Fruit fly (Drosophila melanogaster) whole organism, embryonic: Measurements from ENCODE around the gene CG10194.
A peak's percentile ranks its signal among the peaks of the same experiment; 100 is the strongest.

ENCODE experiments used
- Bdp1 ChIP-seq: fragments of 200-800 bp; sonication (Bioruptor generic); optimal IDR thresholded peaks from 3 replicates; lab custom pipeline; 2016; ENCODE audit warnings: missing biosample characterization, missing genetic modification characterization
- CG11696 ChIP-seq: fragments of 200-800 bp; sonication (Bioruptor generic); IDR thresholded peaks from 2 replicates; pipeline ENCODE4 v1.3.6; 2022; ENCODE audit warnings: missing biosample characterization, missing genetic modification characterization
- CG12071 ChIP-seq: fragments of 200-800 bp; sonication (Bioruptor generic); optimal IDR thresholded peaks from 3 replicates; lab custom pipeline; 2018; ENCODE audit warnings: missing biosample characterization, mild to moderate bottlenecking, missing genetic modification characterization
- CG1233 ChIP-seq: fragments of 200-800 bp; sonication (Bioruptor generic); optimal IDR thresholded peaks from 4 replicates; lab custom pipeline; 2018; ENCODE audit warnings: missing biosample characterization, mild to moderate bottlenecking, missing genetic modification characterization
- CG12659 ChIP-seq: fragments of 200-800 bp; sonication (Bioruptor generic); optimal IDR thresholded peaks from 3 replicates; lab custom pipeline; 2017; ENCODE audit warnings: mild to moderate bottlenecking, missing biosample characterization, missing genetic modification reagents, missing genetic modification characterization
- CG12942 ChIP-seq: fragments of 200-800 bp; sonication (Bioruptor generic); optimal IDR thresholded peaks from 3 replicates; lab custom pipeline; 2016; ENCODE audit warnings: missing biosample characterization, missing genetic modification characterization
- CG14710 ChIP-seq: fragments of 200-800 bp; sonication (Bioruptor generic); optimal IDR thresholded peaks from 3 replicates; lab custom pipeline; 2019; ENCODE audit warnings: missing biosample characterization, mild to moderate bottlenecking, missing genetic modification characterization, moderate library complexity
- CG16815 ChIP-seq: fragments of 200-800 bp; sonication (Bioruptor generic); optimal IDR thresholded peaks from 3 replicates; lab custom pipeline; 2017; ENCODE audit warnings: missing biosample characterization, mild to moderate bottlenecking, missing genetic modification characterization
- CG16863 ChIP-seq: fragments of 200-800 bp; sonication (Bioruptor generic); optimal IDR thresholded peaks from 3 replicates; lab custom pipeline; 2016; ENCODE audit warnings: missing biosample characterization, missing genetic modification characterization
- CG17328 ChIP-seq: fragments of 200-800 bp; sonication (Bioruptor generic); IDR thresholded peaks from 2 replicates; pipeline ENCODE4 v1.3.6; 2022; ENCODE audit warnings: missing biosample characterization, missing genetic modification characterization
- CG18262 ChIP-seq: fragments of 200-800 bp; optimal IDR thresholded peaks from 3 replicates; lab custom pipeline; 2019; ENCODE audit warnings: missing biosample characterization, mild to moderate bottlenecking, missing genetic modification characterization, moderate library complexity
- CG18599 ChIP-seq: fragments of 200-800 bp; sonication (Bioruptor generic); optimal IDR thresholded peaks from 3 replicates; lab custom pipeline; 2017; ENCODE audit warnings: missing biosample characterization, missing genetic modification characterization, mild to moderate bottlenecking, moderate library complexity, missing genetic modification reagents
- CG18764 ChIP-seq: fragments of 200-800 bp; sonication (Bioruptor generic); optimal IDR thresholded peaks from 3 replicates; lab custom pipeline; 2016; ENCODE audit warnings: missing biosample characterization, missing genetic modification characterization
- CG2678 ChIP-seq: fragments of 200-800 bp; sonication (Bioruptor generic); optimal IDR thresholded peaks from 3 replicates; lab custom pipeline; 2019; ENCODE audit warnings: missing biosample characterization, mild to moderate bottlenecking, missing genetic modification characterization, moderate library complexity
- CG32772 ChIP-seq: fragments of 200-800 bp; sonication (Bioruptor generic); IDR thresholded peaks from 2 replicates; pipeline ENCODE4 v1.3.6; 2022; ENCODE audit warnings: missing biosample characterization, missing genetic modification characterization
- CG3838 ChIP-seq: fragments of 200-800 bp; sonication (Bioruptor generic); optimal IDR thresholded peaks from 3 replicates; lab custom pipeline; 2016; ENCODE audit warnings: missing biosample characterization, missing genetic modification characterization
- CG4707 ChIP-seq: fragments of 200-800 bp; sonication (Bioruptor generic); optimal IDR thresholded peaks from 2 replicates; lab custom pipeline; 2018; ENCODE audit warnings: missing biosample characterization, mild to moderate bottlenecking, missing genetic modification characterization, moderate library complexity
- CG5245 ChIP-seq: fragments of 200-800 bp; sonication (Bioruptor generic); optimal IDR thresholded peaks from 3 replicates; lab custom pipeline; 2016; ENCODE audit warnings: missing biosample characterization, missing genetic modification characterization
- CG6654 ChIP-seq: fragments of 200-800 bp; sonication (Bioruptor generic); optimal IDR thresholded peaks from 2 replicates; lab custom pipeline; 2017; ENCODE audit warnings: missing biosample characterization, mild to moderate bottlenecking, missing genetic modification characterization
- CG6813 ChIP-seq: fragments of 200-800 bp; sonication (Bioruptor generic); optimal IDR thresholded peaks from 2 replicates; lab custom pipeline; 2017; ENCODE audit warnings: missing biosample characterization, missing genetic modification characterization, mild to moderate bottlenecking, moderate library complexity, missing genetic modification reagents
- CG7839 ChIP-seq: fragments of 200-800 bp; sonication (Bioruptor generic); optimal IDR thresholded peaks from 3 replicates; lab custom pipeline; 2018; ENCODE audit warnings: missing biosample characterization, mild to moderate bottlenecking, missing genetic modification characterization, moderate library complexity
- CG8388 ChIP-seq: fragments of 200-800 bp; sonication (Bioruptor generic); optimal IDR thresholded peaks from 2 replicates; lab custom pipeline; 2019; ENCODE audit warnings: missing biosample characterization, mild to moderate bottlenecking, missing genetic modification characterization, moderate library complexity
- CG9817 ChIP-seq: fragments of 200-800 bp; sonication (Bioruptor generic); optimal IDR thresholded peaks from 2 replicates; lab custom pipeline; 2018; ENCODE audit warnings: missing biosample characterization, mild to moderate bottlenecking, missing genetic modification characterization, moderate library complexity
- Chrac-16 ChIP-seq: fragments of 200-800 bp; sonication (Bioruptor generic); optimal IDR thresholded peaks from 3 replicates; lab custom pipeline; 2016; ENCODE audit warnings: missing biosample characterization, missing genetic modification characterization
- H15 ChIP-seq: fragments of 200-800 bp; sonication (Bioruptor generic); IDR thresholded peaks from 3 replicates; pipeline ENCODE4 v1.3.6; 2022; ENCODE audit warnings: missing biosample characterization, missing genetic modification characterization
- Six4 ChIP-seq: fragments of 200-800 bp; sonication (Bioruptor generic); optimal IDR thresholded peaks from 2 replicates; lab custom pipeline; 2016; ENCODE audit warnings: missing biosample characterization, missing genetic modification characterization
- Usf ChIP-seq: fragments of 200-800 bp; sonication (Bioruptor generic); optimal IDR thresholded peaks from 2 replicates; lab custom pipeline; 2017; ENCODE audit warnings: missing genotype, missing biosample characterization, missing genetic modification characterization
- bab2 ChIP-seq: fragments of 200-800 bp; sonication (Bioruptor generic); optimal IDR thresholded peaks from 2 replicates; lab custom pipeline; 2016; ENCODE audit warnings: missing biosample characterization, missing genetic modification characterization
- br ChIP-seq: fragments of >200 bp; optimal IDR thresholded peaks from 2 replicates; lab custom pipeline; 2017
- caup ChIP-seq: fragments of 200-800 bp; sonication (Bioruptor generic); optimal IDR thresholded peaks from 3 replicates; lab custom pipeline; 2017; ENCODE audit warnings: missing biosample characterization, mild to moderate bottlenecking, missing genetic modification characterization, moderate library complexity; ENCODE audit not compliant: severe bottlenecking
- crc ChIP-seq: fragments of 200-800 bp; sonication (Bioruptor generic); optimal IDR thresholded peaks from 2 replicates; lab custom pipeline; 2016; ENCODE audit warnings: missing biosample characterization, missing genetic modification characterization
- dan ChIP-seq: fragments of 200-800 bp; sonication (Bioruptor generic); IDR thresholded peaks from 2 replicates; pipeline ENCODE4 v1.3.6; 2022; ENCODE audit warnings: missing biosample characterization, missing genetic modification characterization
- dmrt11E ChIP-seq: fragments of 200-800 bp; sonication (Bioruptor generic); optimal IDR thresholded peaks from 3 replicates; lab custom pipeline; 2018; ENCODE audit warnings: missing biosample characterization, mild to moderate bottlenecking, missing genetic modification characterization, moderate library complexity
- dpn ChIP-seq, 2 experiments: fragments of 200-800 bp; sonication (Bioruptor generic); optimal IDR thresholded peaks; 3 replicates each; lab custom pipeline; 2016; ENCODE audit warnings: missing biosample characterization in 2 of 2, missing genetic modification characterization in 2 of 2
- dysf ChIP-seq: fragments of 200-800 bp; sonication (Bioruptor generic); IDR thresholded peaks from 3 replicates; pipeline ENCODE4 v1.3.6; 2022; ENCODE audit warnings: missing biosample characterization, missing genetic modification characterization
- ewg ChIP-seq: fragments of 200-800 bp; sonication (Bioruptor generic); optimal IDR thresholded peaks from 3 replicates; lab custom pipeline; 2017; ENCODE audit warnings: mild to moderate bottlenecking, missing biosample characterization, missing genetic modification reagents, missing genetic modification characterization
- fd96Cb ChIP-seq: fragments of 200-800 bp; sonication (Bioruptor generic); optimal IDR thresholded peaks from 2 replicates; lab custom pipeline; 2018; ENCODE audit warnings: missing biosample characterization, mild to moderate bottlenecking, missing genetic modification characterization, moderate library complexity
- ham ChIP-seq: fragments of 200-800 bp; sonication (Bioruptor generic); IDR thresholded peaks from 2 replicates; pipeline ENCODE4 v1.3.6; 2022; ENCODE audit warnings: missing biosample characterization, missing genetic modification characterization
- nom ChIP-seq: fragments of 200-800 bp; sonication (Bioruptor generic); optimal IDR thresholded peaks from 2 replicates; lab custom pipeline; 2017; ENCODE audit warnings: missing biosample characterization, missing genetic modification characterization, mild to moderate bottlenecking, moderate library complexity, missing genetic modification reagents
- otp ChIP-seq: fragments of 200-800 bp; sonication (Bioruptor generic); IDR thresholded peaks from 3 replicates; pipeline ENCODE4, ENCODE4 v1.3.6; 2022; ENCODE audit warnings: missing biosample characterization, missing genetic modification characterization
- phol ChIP-seq: fragments of 200-800 bp; sonication (Bioruptor generic); optimal IDR thresholded peaks from 3 replicates; lab custom pipeline; 2018; ENCODE audit warnings: missing biosample characterization, mild to moderate bottlenecking, missing genetic modification characterization, moderate library complexity
- pnt ChIP-seq: fragments of 200-800 bp; sonication (Bioruptor generic); optimal IDR thresholded peaks from 3 replicates; lab custom pipeline; 2016; ENCODE audit warnings: missing biosample characterization, missing genetic modification characterization
- ranshi ChIP-seq: fragments of 200-800 bp; sonication (Bioruptor generic); IDR thresholded peaks from 2 replicates; pipeline ENCODE4 v1.3.6; 2022; ENCODE audit warnings: missing biosample characterization, missing genetic modification characterization
- sim ChIP-seq: fragments of 200-800 bp; sonication (Bioruptor generic); IDR thresholded peaks from 2 replicates; pipeline ENCODE4 v1.3.6; 2022; ENCODE audit warnings: missing biosample characterization, missing genetic modification characterization
- slou ChIP-seq: fragments of 200-800 bp; sonication (Bioruptor generic); optimal IDR thresholded peaks from 3 replicates; lab custom pipeline; 2016; ENCODE audit warnings: missing biosample characterization, missing genetic modification characterization
- slp2 ChIP-seq: fragments of 200-800 bp; sonication (Bioruptor generic); optimal IDR thresholded peaks from 2 replicates; lab custom pipeline; 2016; ENCODE audit warnings: missing biosample characterization, missing genetic modification characterization
- sr ChIP-seq: fragments of 200-800 bp; sonication (Bioruptor generic); IDR thresholded peaks from 3 replicates; pipeline ENCODE4 v1.3.6; 2022; ENCODE audit warnings: missing biosample characterization, missing genetic modification characterization
- ssp ChIP-seq: fragments of 200-800 bp; sonication (Bioruptor generic); IDR thresholded peaks from 2 replicates; pipeline ENCODE4 v1.3.6; 2022; ENCODE audit warnings: missing biosample characterization, missing genetic modification characterization
- tio ChIP-seq: fragments of 200-800 bp; sonication (Bioruptor generic); optimal IDR thresholded peaks from 2 replicates; lab custom pipeline; 2017; ENCODE audit warnings: missing biosample characterization, missing genetic modification characterization, inconsistent platforms
- tx ChIP-seq: fragments of 200-800 bp; sonication (Bioruptor generic); optimal IDR thresholded peaks from 2 replicates; lab custom pipeline; 2016; ENCODE audit warnings: missing biosample characterization, missing genetic modification characterization

CG10194 gene

DNA sequence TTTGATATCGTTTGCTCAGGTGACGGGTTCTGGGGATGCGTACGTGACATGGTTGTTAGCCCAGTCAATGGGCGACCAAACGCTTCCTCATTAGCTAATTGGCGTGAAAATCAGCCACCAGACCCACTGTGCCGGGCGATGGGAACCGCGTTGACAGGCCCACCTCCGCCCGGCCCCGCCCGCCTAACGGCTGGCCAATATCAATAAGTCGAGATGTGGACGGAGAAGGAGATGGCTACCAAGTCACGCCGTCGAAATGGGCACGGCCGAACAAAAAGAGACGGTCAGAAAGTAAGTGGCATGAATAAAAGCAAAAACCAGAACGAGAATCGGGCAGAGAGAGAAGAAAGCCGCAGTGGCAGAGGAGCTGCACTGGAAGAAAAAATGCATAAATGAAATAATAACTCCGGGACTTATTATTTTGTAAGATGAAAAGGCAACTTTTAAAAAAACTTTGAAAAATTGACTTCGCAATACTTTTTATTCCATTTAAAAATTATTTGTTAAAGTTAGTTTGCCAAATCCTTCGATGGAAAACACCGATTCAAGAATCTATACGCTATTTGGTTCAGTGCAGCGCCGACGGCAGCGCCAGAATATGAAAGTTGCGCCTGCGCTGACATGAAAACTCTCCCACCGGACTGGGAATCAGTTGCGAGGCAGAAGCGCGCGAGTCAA is 48.0 kb upstream of the CG10194 start, which contains the start of gene CG13082 (continued):
- TF ChIP-seq bab2 (GFP tag; lab: Kevin White, UChicago) (peak; percentile 55), ewg (GFP tag; lab: Kevin White, UChicago) (peak; percentile 52), CG14710 (tag; lab: Kevin White, UChicago) (peak; percentile 79), CG18764 (GFP tag; lab: Kevin White, UChicago) (no peak), dysf (GFP tag; lab: Robert Waterston, UW) (0 out of 3 replicates have a peak, but pooled peaks have one; percentile 17), br (no peak), CG6654 (GFP tag; lab: Kevin White, UChicago) (peak; percentile 33), CG7839 (tag; lab: Kevin White, UChicago) (peak; percentile 59), CG11696 (GFP tag; lab: Robert Waterston, UW) (no peak), CG5245 (GFP tag; lab: Kevin White, UChicago) (peak; percentile 36), CG12942 (GFP tag; lab: Kevin White, UChicago) (no peak), dmrt11E (tag; lab: Kevin White, UChicago) (peak; percentile 74), nom (GFP tag; lab: Kevin White, UChicago) (peak; percentile 53), tx (peak; percentile 23), CG16815 (GFP tag; lab: Kevin White, UChicago) (peak; percentile 36), CG3838 (GFP tag; lab: Kevin White, UChicago) (no peak), sim (GFP tag; lab: Robert Waterston, UW) (peak; percentile 4; the same call in 1 of the 2 replicates), CG2678 (peak; percentile 66), ranshi (0 out of 2 replicates have a peak, but pooled peaks have one; percentile 6), CG9817 (peak; percentile 13), CG12659 (GFP tag; lab: Kevin White, UChicago) (peak; percentile 5), CG4707 (GFP tag; lab: Kevin White, UChicago) (peak; percentile 2), CG6813 (GFP tag; lab: Kevin White, UChicago) (peak; percentile 3), sr (GFP tag; lab: Robert Waterston, UW) (no peak), pnt (peak; percentile 5), CG16863 (GFP tag; lab: Kevin White, UChicago) (peak; percentile 54), fd96Cb (tag; lab: Kevin White, UChicago) (peak; percentile 59), phol (peak; percentile 74), ssp (GFP tag; lab: Robert Waterston, UW) (0 out of 2 replicates have a peak, but pooled peaks have one; percentile 26), Six4 (GFP tag; lab: Kevin White, UChicago) (peak; percentile 23), CG17328 (GFP tag; lab: Robert Waterston, UW) (peak; percentile 45), H15 (GFP tag; lab: Robert Waterston, UW) (0 out of 3 replicates have a peak, but pooled peaks have one; percentile 11), ham (no peak), slp2 (GFP tag; lab: Kevin White, UChicago) (peak; percentile 40), CG32772 (GFP tag; lab: Robert Waterston, UW) (no peak), Bdp1 (no peak), caup (GFP tag; lab: Kevin White, UChicago) (no peak), slou (GFP tag; lab: Kevin White, UChicago) (no peak), dpn (GFP tag; optimal IDR thresholded peaks at IDR 0.05; lab: Kevin White, UChicago) (peak in 1 of 2 experiments; percentile 9), CG8388 (peak; percentile 69), CG18262 (tag; lab: Kevin White, UChicago) (peak; percentile 81), CG18599 (GFP tag; lab: Kevin White, UChicago) (peak; percentile 30), Chrac-16 (GFP tag; lab: Kevin White, UChicago) (peak; percentile 28), dan (GFP tag; lab: Robert Waterston, UW) (no peak), CG1233 (GFP tag; lab: Kevin White, UChicago) (peak; percentile 25), otp (GFP tag; lab: Robert Waterston, UW) (0 out of 3 replicates have a peak, but pooled peaks have one; percentile 5), crc (GFP tag; lab: Kevin White, UChicago) (no peak), tio (GFP tag; lab: Kevin White, UChicago) (peak; percentile 19), CG12071 (GFP tag; lab: Kevin White, UChicago) (no peak), Usf (GFP tag; lab: Kevin White, UChicago) (no peak)
